Worm (Caenorhabditis elegans) whole organism, late embryonic: ENCODE results near the gene T09F5.20.
"Not testable (repeated sequence)": the region's sequence is repeated elsewhere in the genome, so short reads cannot be mapped to it uniquely, and the experiment has no call there.

Experiments used
- C08G9.2 ChIP-seq: sonication (generic microtip); optimal IDR thresholded peaks from 2 replicates; lab custom pipeline; 2016; ENCODE audit warnings: mild to moderate bottlenecking, missing genetic modification characterization, moderate library complexity, missing compliant biosample characterization
- C38D4.7 ChIP-seq: fragments of 200-800 bp; sonication (Bioruptor generic); optimal IDR thresholded peaks from 2 replicates; lab custom pipeline; 2018; ENCODE audit warnings: mild to moderate bottlenecking, missing genetic modification characterization, moderate library complexity, missing compliant biosample characterization
- K02D7.2 ChIP-seq: sonication (generic microtip); optimal IDR thresholded peaks from 2 replicates; lab custom pipeline; 2017; ENCODE audit warnings: mild to moderate bottlenecking, missing genetic modification characterization, missing compliant biosample characterization
- K09A11.1 ChIP-seq: sonication (generic microtip); optimal IDR thresholded peaks from 2 replicates; lab custom pipeline; 2017; ENCODE audit warnings: antibody characterized with exemption, mild to moderate bottlenecking, missing genetic modification characterization, missing compliant biosample characterization; ENCODE audit not compliant: insufficient read depth
- ahr-1 ChIP-seq: sonication (generic microtip); optimal IDR thresholded peaks from 2 replicates; lab custom pipeline; 2016; ENCODE audit warnings: missing genetic modification characterization, missing compliant biosample characterization
- ceh-24 ChIP-seq: sonication (generic microtip); optimal IDR thresholded peaks from 2 replicates; lab custom pipeline; 2016; ENCODE audit warnings: mild to moderate bottlenecking, missing genetic modification characterization, missing compliant biosample characterization
- ceh-31 ChIP-seq: sonication (generic microtip); optimal IDR thresholded peaks from 2 replicates; lab custom pipeline; 2016; ENCODE audit warnings: missing genetic modification characterization, missing compliant biosample characterization
- ceh-34 ChIP-seq: sonication (generic microtip); optimal IDR thresholded peaks from 2 replicates; lab custom pipeline; 2016; ENCODE audit warnings: mild to moderate bottlenecking, missing genetic modification characterization, missing compliant biosample characterization
- ceh-48 ChIP-seq: sonication (generic microtip); optimal IDR thresholded peaks from 2 replicates; lab custom pipeline; 2016; ENCODE audit warnings: missing genetic modification characterization, inconsistent platforms, missing compliant biosample characterization
- ceh-9 ChIP-seq: sonication (generic microtip); optimal IDR thresholded peaks from 2 replicates; lab custom pipeline; 2016; ENCODE audit warnings: mild to moderate bottlenecking, missing genetic modification characterization, inconsistent platforms, missing compliant biosample characterization
- dve-1 ChIP-seq: sonication (generic microtip); optimal IDR thresholded peaks from 2 replicates; lab custom pipeline; 2017; ENCODE audit warnings: antibody characterized with exemption, mild to moderate bottlenecking, missing genetic modification characterization, missing compliant biosample characterization
- elt-2 ChIP-seq: sonication (generic microtip); optimal IDR thresholded peaks from 2 replicates; lab custom pipeline; 2016; ENCODE audit warnings: missing genetic modification reagents, missing genetic modification characterization, missing compliant biosample characterization
- elt-4 ChIP-seq: sonication (generic microtip); optimal IDR thresholded peaks from 2 replicates; lab custom pipeline; 2016; ENCODE audit warnings: missing genetic modification characterization, missing compliant biosample characterization
- eyg-1 ChIP-seq: sonication (generic microtip); optimal IDR thresholded peaks from 2 replicates; lab custom pipeline; 2016; ENCODE audit warnings: missing genotype, missing genetic modification characterization, missing compliant biosample characterization
- fax-1 ChIP-seq: sonication (generic microtip); optimal IDR thresholded peaks from 2 replicates; lab custom pipeline; 2016; ENCODE audit warnings: missing genotype, missing genetic modification characterization, missing compliant biosample characterization
- fkh-10 ChIP-seq: fragments of 150-350 bp; optimal IDR thresholded peaks from 2 replicates; lab custom pipeline; 2014; ENCODE audit warnings: missing biosample characterization, missing genetic modification reagents, missing genetic modification characterization
- fkh-6 ChIP-seq: sonication (generic microtip); optimal IDR thresholded peaks from 2 replicates; lab custom pipeline; 2016; ENCODE audit warnings: missing genetic modification characterization, missing compliant biosample characterization
- hlh-13 ChIP-seq: fragments of 200-800 bp; sonication (Bioruptor generic); optimal IDR thresholded peaks from 2 replicates; lab custom pipeline; 2018; ENCODE audit warnings: mild to moderate bottlenecking, missing genetic modification characterization, missing compliant biosample characterization
- hlh-15 ChIP-seq: sonication (generic microtip); optimal IDR thresholded peaks from 2 replicates; lab custom pipeline; 2016; ENCODE audit warnings: missing genetic modification characterization, missing compliant biosample characterization
- mec-3 ChIP-seq: sonication (generic microtip); optimal IDR thresholded peaks from 2 replicates; lab custom pipeline; 2016; ENCODE audit warnings: borderline replicate concordance, missing genetic modification characterization, missing compliant biosample characterization
- nhr-232 ChIP-seq: sonication (generic microtip); optimal IDR thresholded peaks from 2 replicates; lab custom pipeline; 2016; ENCODE audit warnings: missing genetic modification characterization, missing compliant biosample characterization
- pag-3 ChIP-seq: sonication (generic microtip); optimal IDR thresholded peaks from 2 replicates; lab custom pipeline; 2016; ENCODE audit warnings: missing compliant biosample characterization, missing genetic modification characterization, borderline replicate concordance
- pat-9 ChIP-seq: fragments of 200-800 bp; sonication (Bioruptor generic); optimal IDR thresholded peaks from 2 replicates; lab custom pipeline; 2018; ENCODE audit warnings: mild to moderate bottlenecking, missing genetic modification characterization, moderate library complexity, missing compliant biosample characterization
- pha-2 ChIP-seq: sonication (generic microtip); optimal IDR thresholded peaks from 2 replicates; lab custom pipeline; 2017; ENCODE audit warnings: mild to moderate bottlenecking, missing genetic modification characterization, missing compliant biosample characterization
- pros-1 ChIP-seq: fragments of 150-350 bp; optimal IDR thresholded peaks from 2 replicates; lab custom pipeline; 2014; ENCODE audit warnings: missing biosample characterization, missing genetic modification reagents, missing genetic modification characterization
- ref-2 ChIP-seq: sonication (generic microtip); optimal IDR thresholded peaks from 2 replicates; lab custom pipeline; 2016; ENCODE audit warnings: missing genetic modification characterization, missing compliant biosample characterization
- sdc-2 ChIP-seq: sonication (generic microtip); optimal IDR thresholded peaks from 2 replicates; lab custom pipeline; 2016; ENCODE audit warnings: missing genotype, missing genetic modification characterization, missing compliant biosample characterization
- tbx-7 ChIP-seq: sonication (generic microtip); optimal IDR thresholded peaks from 2 replicates; lab custom pipeline; 2016; ENCODE audit warnings: missing genotype, missing genetic modification characterization, missing compliant biosample characterization
- ttx-3 ChIP-seq: sonication (generic microtip); optimal IDR thresholded peaks from 2 replicates; lab custom pipeline; 2016; ENCODE audit warnings: missing genetic modification reagents, missing genetic modification characterization, missing compliant biosample characterization
- unc-3 ChIP-seq, 2 experiments: fragments of 200-800 bp in 1 of 2; sonication (Bioruptor generic) in 1 of 2; sonication (generic microtip) in 1 of 2; conservative IDR thresholded peaks in 1 of 2; optimal IDR thresholded peaks in 1 of 2; 2 replicates each; pipeline versions ENCODE4 v1.3.6 to Lab custom; 2016 to 2022; ENCODE audit warnings: missing compliant biosample characterization in 2 of 2, missing genetic modification characterization in 2 of 2, missing genetic modification reagents in 1 of 2
- unc-86 ChIP-seq: sonication (generic microtip); optimal IDR thresholded peaks from 2 replicates; lab custom pipeline; 2016; ENCODE audit warnings: missing genetic modification characterization, missing compliant biosample characterization
- zip-5 ChIP-seq: sonication (generic microtip); optimal IDR thresholded peaks from 2 replicates; lab custom pipeline; 2016; ENCODE audit warnings: missing genetic modification characterization, missing compliant biosample characterization

T09F5.20 gene

DNA sequence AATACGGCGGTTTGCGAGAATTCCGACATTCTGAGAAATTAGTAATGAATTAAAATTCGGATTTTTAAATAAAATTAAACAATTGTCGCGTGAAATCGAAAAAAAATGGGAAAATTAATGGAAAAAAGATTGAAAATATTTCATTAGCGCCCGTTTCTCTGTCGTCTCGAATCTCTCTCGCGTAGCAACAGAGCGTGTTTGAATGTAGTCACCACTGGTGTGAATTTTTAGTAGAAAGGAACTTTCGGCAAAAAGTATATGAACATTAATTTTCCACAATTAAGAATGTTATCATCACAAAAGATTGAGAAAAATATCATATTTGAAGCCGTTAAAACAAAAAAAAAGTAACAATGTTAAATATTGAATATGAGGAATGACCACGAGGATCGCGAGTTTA lies 10.9 kb downstream of the T09F5.20 start, which contains the start of gene aipl-1 (continued):
- TF ChIP-seq ref-2 (tag; lab: Kevin White, UChicago) (no peak), hlh-13 (GFP tag; lab: Kevin White, UChicago) (no peak), fax-1 (tag; lab: Kevin White, UChicago) (peak; percentile 36), C08G9.2 (tag; lab: Kevin White, UChicago) (peak; percentile 53), C38D4.7 (GFP tag; lab: Kevin White, UChicago) (no peak), pag-3 (tag; lab: Kevin White, UChicago) (no peak), tbx-7 (no peak), sdc-2 (no peak), mec-3 (tag; lab: Kevin White, UChicago) (no peak), ceh-24 (tag; lab: Kevin White, UChicago) (no peak), hlh-15 (tag; lab: Kevin White, UChicago) (no peak), ahr-1 (tag; lab: Kevin White, UChicago) (peak; percentile 38), elt-2 (tag; lab: Kevin White, UChicago) (peak; percentile 20), pha-2 (no peak), ttx-3 (tag; lab: Kevin White, UChicago) (no peak)
- TF ChIP-seq, all 69 proteins: peak for 18

DNA sequence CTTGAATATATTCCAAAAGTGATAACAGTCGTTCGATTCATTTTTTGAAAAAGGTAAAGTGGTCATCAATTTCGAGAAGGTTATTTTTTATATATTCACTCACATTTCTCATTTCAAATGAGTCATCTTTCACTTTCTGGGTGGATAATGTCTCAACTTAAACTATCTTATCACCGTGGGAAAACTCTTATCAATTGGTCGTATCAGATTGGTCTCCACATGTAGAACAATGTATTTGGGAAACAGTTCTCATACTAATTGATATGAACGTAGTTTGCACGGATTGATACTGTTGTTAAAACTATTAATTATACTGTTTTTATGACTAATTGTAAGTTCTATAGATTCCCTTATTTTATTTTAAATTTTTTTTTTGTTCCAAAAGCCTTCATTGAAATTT lies 13.9 kb downstream of the T09F5.20 start:
- TF ChIP-seq elt-2 (tag; lab: Kevin White, UChicago) = peak; percentile 92
- TF ChIP-seq zip-5 (tag; lab: Kevin White, UChicago) = no peak
- no peak for TF ChIP-seq fkh-10
- no peak for TF ChIP-seq fkh-6 (tag; lab: Kevin White, UChicago)
- TF ChIP-seq ttx-3 (tag; lab: Kevin White, UChicago) = no peak
- no peak for TF ChIP-seq K09A11.1 (tag; lab: Kevin White, UChicago)

DNA sequence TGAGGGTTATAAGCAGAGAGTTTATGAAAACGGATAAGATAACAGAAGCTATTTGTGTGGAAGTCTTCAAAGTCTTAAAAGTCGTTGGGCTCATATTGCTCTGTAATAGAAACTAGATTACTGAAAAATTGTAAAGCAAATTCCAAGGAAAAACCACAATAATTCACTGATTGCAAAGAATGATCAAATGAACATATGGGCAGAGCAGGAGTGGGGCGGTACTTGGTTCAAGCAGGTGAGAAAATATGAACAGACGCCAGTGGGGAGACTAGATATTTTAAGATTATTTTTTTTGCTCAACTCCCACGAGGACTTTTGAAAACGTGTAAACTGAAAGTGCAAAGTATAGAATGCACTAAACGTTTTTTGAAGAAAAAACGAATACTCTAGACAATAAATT lies 15.3 kb downstream of the T09F5.20 start, which contains the start of gene str-171:
TSS of gene str-171 (minus strand) at position 101 of the 400 bp plus-strand sequence.
- TF ChIP-seq ceh-9 (tag; lab: Kevin White, UChicago) = no peak

ce11 chrV:15127955-15128354 lies 19.7 kb downstream of the T09F5.20 start, which contains the start of gene srr-7:
srr-7 (plus strand) TSS chrV:15128255.
- TF ChIP-seq C08G9.2 (tag; lab: Kevin White, UChicago) (no peak), ahr-1 (tag; lab: Kevin White, UChicago) (no peak), elt-4 (tag; lab: Kevin White, UChicago) (no peak), pha-2 (no peak), pat-9 (tag; lab: Kevin White, UChicago) (no peak), nhr-232 (tag; lab: Kevin White, UChicago) (no peak), ceh-31 (tag; lab: Kevin White, UChicago) (no peak), eyg-1 (tag; lab: Kevin White, UChicago) (no peak), ceh-48 (tag; lab: Kevin White, UChicago) (no peak), dve-1 (no peak), pros-1 (tag; lab: Kevin White, UChicago) (no peak), unc-3 (GFP tag; conservative IDR thresholded peaks at IDR 0.05; lab: Robert Waterston, UW) (no peak), unc-3 (tag; optimal IDR thresholded peaks at IDR 0.05; lab: Kevin White, UChicago) (no peak), ceh-9 (tag; lab: Kevin White, UChicago) (no peak)

DNA sequence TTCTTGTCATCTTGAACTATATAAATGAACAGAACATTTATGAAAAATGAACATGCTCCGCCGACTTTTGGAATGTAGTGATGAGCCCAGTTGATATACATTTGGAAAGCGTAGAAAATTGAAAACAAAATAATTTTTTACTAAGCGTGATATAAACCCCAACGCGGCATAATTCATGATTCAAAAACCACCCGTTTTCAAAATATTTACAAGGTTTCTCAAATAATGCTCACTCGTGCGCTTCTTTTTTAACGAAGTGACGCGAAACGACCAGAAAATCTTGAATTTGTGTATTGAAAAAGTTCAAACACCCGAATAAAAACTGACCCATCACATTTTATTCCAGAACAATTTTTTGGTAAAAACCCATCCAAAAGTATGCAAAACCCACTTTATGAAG lies 20.3 kb downstream of the T09F5.20 start, which contains the start of gene srj-27:
TSS of gene srj-27 (minus strand) at position 101 of the 400 bp plus-strand sequence.
- no peak for TF ChIP-seq ceh-34 (tag; lab: Kevin White, UChicago)

DNA sequence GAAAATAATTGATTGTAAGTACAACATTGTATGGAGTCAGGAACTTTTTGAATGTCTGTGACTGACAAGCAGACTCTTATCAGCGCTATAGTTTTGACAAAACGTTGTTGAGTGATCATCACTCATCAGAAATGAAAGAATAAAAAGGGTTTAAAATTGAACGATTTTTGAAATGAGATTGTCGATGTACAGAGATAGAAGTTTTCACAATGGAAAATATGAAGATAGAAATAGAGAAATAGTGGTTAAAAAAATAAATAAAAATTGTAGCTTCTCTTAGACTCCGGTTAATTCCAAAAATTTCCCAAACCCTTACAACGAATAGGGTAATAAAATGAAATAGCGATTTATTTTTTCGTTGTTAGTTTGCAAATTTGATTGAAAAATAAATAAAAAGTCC lies 22.5 kb downstream of the T09F5.20 start, which contains the start of gene ugt-30:
TSS of gene ugt-30 (minus strand) at position 101 of the 400 bp plus-strand sequence.
- not testable (repeated sequence) for TF ChIP-seq pha-2; K02D7.2; unc-86 (tag; lab: Kevin White, UChicago)
